Fruit fly (Drosophila melanogaster): ENCODE data around the gene CG6569.
A peak's percentile ranks its signal among the peaks of the same experiment; 100 is the strongest.

The CG6569 gene

DNA sequence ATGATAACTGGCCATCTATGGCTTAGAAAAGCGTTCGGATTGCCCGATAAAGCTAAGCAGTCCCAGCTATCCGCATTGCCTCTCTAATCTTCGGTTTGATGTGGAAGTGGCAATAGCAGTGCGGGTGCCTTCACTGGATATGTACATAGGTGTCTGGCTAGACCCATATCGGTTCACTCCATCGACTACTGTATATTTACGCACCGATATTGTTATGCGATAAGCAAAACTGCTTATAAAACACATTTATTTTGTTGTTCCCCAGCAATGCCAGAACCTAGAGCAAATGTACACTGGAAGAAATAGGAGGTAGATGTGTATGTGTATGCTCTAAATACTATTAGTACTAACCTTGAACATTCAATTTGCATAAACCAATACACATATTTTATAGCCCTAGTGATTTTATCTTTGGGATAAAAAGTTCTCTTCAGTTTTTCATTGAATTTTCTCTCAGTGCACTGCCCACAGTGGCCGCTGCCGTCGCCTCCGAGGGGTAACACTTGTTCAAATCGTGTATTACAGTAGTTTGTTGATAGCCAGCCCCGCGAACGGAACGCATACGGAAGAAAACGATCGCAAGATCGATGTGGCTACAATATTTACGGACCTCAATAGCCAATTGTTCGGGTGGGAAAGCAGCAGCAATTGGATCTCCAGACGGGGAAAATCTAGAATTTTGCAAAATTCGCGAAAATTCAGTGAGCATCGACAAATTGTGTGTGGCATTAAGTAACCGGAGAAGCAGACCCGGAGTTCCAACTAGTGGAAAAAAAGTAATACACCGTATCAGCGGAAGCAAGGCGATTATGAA lies 2.6 kb upstream of the CG6569 start, which contains the start of gene CG31431:
CG31431 (plus strand) TSS at position 524 of the 814 bp plus-strand sequence.
- no peak for TF ChIP-seq Hr78 (GFP tag; optimal IDR thresholded peaks at IDR 0.05)
- peak; percentile 44 for TF ChIP-seq Jra (GFP tag; optimal IDR thresholded peaks at IDR 0.05)
- peak; percentile 60 for TF ChIP-seq woc (GFP tag; optimal IDR thresholded peaks at IDR 0.05)
- peak; percentile 82 for TF ChIP-seq Hnf4 (GFP tag; optimal IDR thresholded peaks at IDR 0.05)
- peak; percentile 77 for TF ChIP-seq HLH106 (tag; optimal IDR thresholded peaks at IDR 0.05)
- no peak for TF ChIP-seq Rel (GFP tag; optimal IDR thresholded peaks at IDR 0.05)
- peak; percentile 56 for TF ChIP-seq Rel (tag; optimal IDR thresholded peaks at IDR 0.05)
- peak; percentile 83 for TF ChIP-seq ey (GFP tag; optimal IDR thresholded peaks at IDR 0.05)
- no peak for TF ChIP-seq N (GFP tag; optimal IDR thresholded peaks at IDR 0.05)
- TF ChIP-seq br (GFP tag; optimal IDR thresholded peaks at IDR 0.05): peak; percentile 80
- TF ChIP-seq usp (GFP tag; optimal IDR thresholded peaks at IDR 0.05): no peak
- TF ChIP-seq psq (GFP tag; optimal IDR thresholded peaks at IDR 0.05): peak; percentile 70
- peak; percentile 87 for TF ChIP-seq fru (GFP tag; optimal IDR thresholded peaks at IDR 0.05)
- peak; percentile 36 for TF ChIP-seq Mio (GFP tag; optimal IDR thresholded peaks at IDR 0.05)
- peak; percentile 81 for TF ChIP-seq OdsH (GFP tag; optimal IDR thresholded peaks at IDR 0.05)
- TF ChIP-seq Hr83 (GFP tag; optimal IDR thresholded peaks at IDR 0.05; ENCODE audit: poor library complexity, severe bottlenecking): no peak
- peak; percentile 39 for TF ChIP-seq dmrt93B (GFP tag; optimal IDR thresholded peaks at IDR 0.05)
- TF ChIP-seq sv (GFP tag; optimal IDR thresholded peaks at IDR 0.05): peak; percentile 97
- TF ChIP-seq sage (GFP tag; optimal IDR thresholded peaks at IDR 0.05): peak; percentile 11
- TF ChIP-seq foxo (GFP tag; optimal IDR thresholded peaks at IDR 0.05): peak; percentile 62 to 90
- no peak for TF ChIP-seq CG9705 (GFP tag; optimal IDR thresholded peaks at IDR 0.05)
- no peak for TF ChIP-seq CrebA (GFP tag; optimal IDR thresholded peaks at IDR 0.05; ENCODE audit: borderline replicate concordance)
- TF ChIP-seq h (GFP tag; optimal IDR thresholded peaks at IDR 0.05): peak; percentile 78
- peak; percentile 87 for TF ChIP-seq rgr (GFP tag; optimal IDR thresholded peaks at IDR 0.05)
- TF ChIP-seq CG32264 (GFP tag; optimal IDR thresholded peaks at IDR 0.05): peak; percentile 65
- TF ChIP-seq GATAd (GFP tag; optimal IDR thresholded peaks at IDR 0.05): no peak
- peak; percentile 61 for TF ChIP-seq Sp1 (GFP tag; optimal IDR thresholded peaks at IDR 0.05)

DNA sequence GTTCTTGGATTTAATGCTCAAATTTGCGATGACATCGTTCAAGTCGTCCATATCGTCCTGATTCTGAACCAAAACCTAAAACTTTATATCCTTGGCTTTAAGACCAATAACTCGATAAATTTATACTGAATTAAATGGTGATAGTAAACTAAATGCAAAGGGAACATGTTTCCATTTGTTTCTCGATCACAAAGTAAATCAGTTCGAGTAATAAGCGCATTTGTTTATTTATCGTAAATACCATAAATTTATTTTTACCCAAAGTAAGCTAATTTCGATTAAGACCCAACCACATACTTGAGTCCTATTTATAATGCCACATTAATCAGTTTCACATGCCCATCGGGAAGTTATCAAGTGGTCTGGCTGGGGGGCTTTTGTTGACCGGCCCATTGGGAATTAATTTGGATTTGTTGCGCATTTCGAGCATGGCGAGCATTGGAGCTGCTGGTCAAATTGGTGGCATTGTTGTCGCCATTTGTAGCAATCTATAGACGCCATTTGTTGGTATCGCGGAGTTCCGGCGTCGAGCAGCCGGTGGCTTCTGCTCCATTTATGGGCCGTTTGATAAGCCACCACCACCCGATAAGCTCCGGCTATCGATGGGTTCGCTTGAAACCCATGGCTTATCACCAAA lies 1.9 kb upstream of the CG6569 start, which contains the start of gene CG31174:
CG31174 (minus strand) TSS at position 51 of the 637 bp plus-strand sequence.
- TF ChIP-seq Rel (GFP tag; optimal IDR thresholded peaks at IDR 0.05) (no peak), Rel (tag; optimal IDR thresholded peaks at IDR 0.05) (peak; percentile 83), N (GFP tag; optimal IDR thresholded peaks at IDR 0.05) (no peak)

- peak; percentile 41 for TF ChIP-seq brk (GFP tag; optimal IDR thresholded peaks at IDR 0.05)
- TF ChIP-seq CrebA (GFP tag; optimal IDR thresholded peaks at IDR 0.05; ENCODE audit: borderline replicate concordance): peak; percentile 2
- no peak for TF ChIP-seq h (GFP tag; optimal IDR thresholded peaks at IDR 0.05)
- no peak for TF ChIP-seq foxo (GFP tag; optimal IDR thresholded peaks at IDR 0.05)
- peak; percentile 12 for TF ChIP-seq sage (GFP tag; optimal IDR thresholded peaks at IDR 0.05)
Observed at dm6 chr3R:21864992-21865391, 2.7 kb downstream of the CG6569 start, which contains the start of gene lsn. Gene lsn, plus strand, starts transcription at chr3R:21865168.

- TF ChIP-seq ey (GFP tag; optimal IDR thresholded peaks at IDR 0.05) (no peak), Hnf4 (GFP tag; optimal IDR thresholded peaks at IDR 0.05) (no peak), jim (GFP tag; optimal IDR thresholded peaks at IDR 0.05) (no peak), Jra (GFP tag; optimal IDR thresholded peaks at IDR 0.05) (no peak), Abd-B (GFP tag; optimal IDR thresholded peaks at IDR 0.05) (no peak)
Observed at dm6 chr3R:21864484-21864883, 3.2 kb downstream of the CG6569 start.

All from whole organism, wandering third instar larva.